Worm (Caenorhabditis elegans) whole organism, L2 larva: ENCODE data around the gene M01H9.5.

ENCODE experiments used
- C34F6.9 ChIP-seq: fragments of 150-350 bp; optimal IDR thresholded peaks from 2 replicates; lab custom pipeline; 2014; ENCODE audit warnings: missing biosample characterization, missing genetic modification characterization
- F13H6.1 ChIP-seq: sonication (generic microtip); optimal IDR thresholded peaks from 2 replicates; lab custom pipeline; 2016; ENCODE audit warnings: missing genetic modification characterization, missing compliant biosample characterization
- R02D3.7 ChIP-seq: fragments of 150-350 bp; optimal IDR thresholded peaks from 2 replicates; lab custom pipeline; 2014; ENCODE audit warnings: missing biosample characterization, missing genetic modification characterization
- Y55F3AM.14 ChIP-seq: fragments of 200-800 bp; sonication (Bioruptor generic); optimal IDR thresholded peaks from 2 replicates; lab custom pipeline; 2018; ENCODE audit warnings: mild to moderate bottlenecking, missing genetic modification characterization, missing compliant biosample characterization
- ZK546.5 ChIP-seq: sonication (generic microtip); optimal IDR thresholded peaks from 2 replicates; lab custom pipeline; 2017; ENCODE audit warnings: missing biosample characterization, missing genetic modification characterization
- aly-2 ChIP-seq: fragments of 150-350 bp; optimal IDR thresholded peaks from 2 replicates; lab custom pipeline; 2014; ENCODE audit warnings: missing biosample characterization, missing genetic modification characterization
- ama-1 ChIP-seq: fragments of 150-350 bp; optimal IDR thresholded peaks from 2 replicates; lab custom pipeline; 2018; ENCODE audit warnings: inconsistent platforms
- ceh-16 ChIP-seq: fragments of 150-350 bp; optimal IDR thresholded peaks from 2 replicates; lab custom pipeline; 2014; ENCODE audit warnings: missing biosample characterization, missing genetic modification characterization
- ceh-82 ChIP-seq: fragments of 150-350 bp; optimal IDR thresholded peaks from 2 replicates; lab custom pipeline; 2014; ENCODE audit warnings: missing biosample characterization, missing genetic modification characterization
- crh-2 ChIP-seq: sonication (generic microtip); optimal IDR thresholded peaks from 2 replicates; lab custom pipeline; 2017; ENCODE audit warnings: missing biosample characterization, missing genetic modification characterization
- elt-1 ChIP-seq: fragments of 150-350 bp; optimal IDR thresholded peaks from 2 replicates; lab custom pipeline; 2014; ENCODE audit warnings: missing biosample characterization, missing genetic modification characterization
- fos-1 ChIP-seq: fragments of 150-350 bp; optimal IDR thresholded peaks from 2 replicates; lab custom pipeline; 2014; ENCODE audit warnings: missing biosample characterization, missing genetic modification characterization
- gmeb-1 ChIP-seq: fragments of 150-350 bp; optimal IDR thresholded peaks from 2 replicates; lab custom pipeline; 2014; ENCODE audit warnings: missing biosample characterization, missing genetic modification characterization
- lin-11 ChIP-seq: fragments of 150-350 bp; sonication (generic microtip); optimal IDR thresholded peaks from 2 replicates; lab custom pipeline; 2014; ENCODE audit warnings: missing biosample characterization, missing genetic modification characterization, inconsistent platforms, mixed read lengths
- lin-13 ChIP-seq: fragments of 150-350 bp; optimal IDR thresholded peaks from 2 replicates; lab custom pipeline; 2014; ENCODE audit warnings: missing biosample characterization, missing genetic modification reagents, missing genetic modification characterization
- lsy-2 ChIP-seq, 2 experiments: fragments of 150-350 bp in 1 of 2; sonication (generic microtip) in 1 of 2; optimal IDR thresholded peaks; 2 replicates each; lab custom pipeline; 2014 to 2017; ENCODE audit warnings: missing biosample characterization in 2 of 2, missing genetic modification characterization in 2 of 2
- mab-5 ChIP-seq: fragments of 150-350 bp; optimal IDR thresholded peaks from 2 replicates; lab custom pipeline; 2014; ENCODE audit warnings: missing biosample characterization, missing genetic modification characterization
- mbf-1 ChIP-seq: sonication (generic microtip); optimal IDR thresholded peaks from 2 replicates; lab custom pipeline; 2017; ENCODE audit warnings: missing biosample characterization, missing genetic modification characterization
- mdl-1 ChIP-seq, 2 experiments: fragments of 150-350 bp in 1 of 2; sonication (generic microtip) in 1 of 2; optimal IDR thresholded peaks; 2 replicates each; lab custom pipeline; 2017; ENCODE audit warnings: missing biosample characterization in 2 of 2, missing genetic modification characterization in 2 of 2
- nhr-10 ChIP-seq: sonication (generic microtip); optimal IDR thresholded peaks from 2 replicates; lab custom pipeline; 2017; ENCODE audit warnings: missing biosample characterization, missing genetic modification characterization
- nhr-11 ChIP-seq: fragments of 150-350 bp; optimal IDR thresholded peaks from 2 replicates; lab custom pipeline; 2014; ENCODE audit warnings: missing biosample characterization, missing genetic modification characterization
- nhr-129 ChIP-seq: fragments of 150-350 bp; optimal IDR thresholded peaks from 2 replicates; lab custom pipeline; 2014; ENCODE audit warnings: missing biosample characterization, missing genetic modification characterization
- nhr-21 ChIP-seq: fragments of 150-350 bp; optimal IDR thresholded peaks from 2 replicates; lab custom pipeline; 2014; ENCODE audit warnings: missing biosample characterization, missing genetic modification characterization
- nhr-25 ChIP-seq: fragments of 150-350 bp; sonication (generic microtip); optimal IDR thresholded peaks from 3 replicates; lab custom pipeline; 2014; ENCODE audit warnings: missing biosample characterization, missing genetic modification characterization
- nhr-6 ChIP-seq: fragments of 150-350 bp; optimal IDR thresholded peaks from 2 replicates; lab custom pipeline; 2014; ENCODE audit warnings: missing biosample characterization, missing genetic modification characterization
- nhr-77 ChIP-seq: fragments of 150-350 bp; optimal IDR thresholded peaks from 2 replicates; lab custom pipeline; 2014; ENCODE audit warnings: missing biosample characterization, missing genetic modification characterization
- peb-1 ChIP-seq: fragments of 150-350 bp; optimal IDR thresholded peaks from 2 replicates; lab custom pipeline; 2014; ENCODE audit warnings: missing biosample characterization, missing genetic modification characterization
- sem-4 ChIP-seq: fragments of 150-350 bp; optimal IDR thresholded peaks from 2 replicates; lab custom pipeline; 2014; ENCODE audit warnings: missing biosample characterization, missing genetic modification reagents, missing genetic modification characterization
- sma-3 ChIP-seq: sonication (generic microtip); optimal IDR thresholded peaks from 2 replicates; lab custom pipeline; 2016; ENCODE audit warnings: missing genetic modification reagents, missing genetic modification characterization, missing compliant biosample characterization
- sma-9 ChIP-seq, 2 experiments: fragments of 150-350 bp in 1 of 2; sonication (generic microtip) in 1 of 2; optimal IDR thresholded peaks; 2 replicates each; lab custom pipeline; 2014 to 2016; ENCODE audit warnings: missing genetic modification characterization in 2 of 2, mild to moderate bottlenecking in 1 of 2, missing biosample characterization in 1 of 2, missing compliant biosample characterization in 1 of 2, missing genetic modification reagents in 1 of 2, moderate library complexity in 1 of 2
- snpc-4 ChIP-seq: fragments of 150-350 bp; optimal IDR thresholded peaks from 2 replicates; lab custom pipeline; 2014; ENCODE audit warnings: missing biosample characterization, missing genetic modification characterization
- unc-55 ChIP-seq: fragments of 150-350 bp; sonication (generic microtip); optimal IDR thresholded peaks from 3 replicates; lab custom pipeline; 2014; ENCODE audit warnings: missing biosample characterization, missing genetic modification reagents, missing genetic modification characterization
- unc-62 ChIP-seq: fragments of 150-350 bp; optimal IDR thresholded peaks from 2 replicates; lab custom pipeline; 2014; ENCODE audit warnings: missing biosample characterization, missing genetic modification reagents, missing genetic modification characterization
- zag-1 ChIP-seq: fragments of 150-350 bp; optimal IDR thresholded peaks from 2 replicates; lab custom pipeline; 2014; ENCODE audit warnings: missing biosample characterization, missing genetic modification characterization
- ztf-1 ChIP-seq: fragments of 200-800 bp; sonication (Bioruptor generic); conservative IDR thresholded peaks from 2 replicates; pipeline ENCODE4 v1.3.6; 2022; ENCODE audit warnings: missing genetic modification characterization, missing compliant biosample characterization
- ztf-4 ChIP-seq: fragments of 150-350 bp; optimal IDR thresholded peaks from 2 replicates; lab custom pipeline; 2014; ENCODE audit warnings: missing biosample characterization, missing genetic modification characterization

M01H9.5 gene

ce11 chrIV:4473767-4474166 is 8.5 kb downstream of the M01H9.5 start:
- no peak for TF ChIP-seq ama-1 (lab: Kevin White, UChicago)
- no peak for TF ChIP-seq C34F6.9 (tag; lab: Kevin White, UChicago)
- TF ChIP-seq F13H6.1: no peak
- TF ChIP-seq aly-2 (tag; lab: Kevin White, UChicago): no peak
- TF ChIP-seq elt-1 (tag; lab: Kevin White, UChicago): no peak
- no peak for TF ChIP-seq mbf-1 (tag; lab: Kevin White, UChicago)
- TF ChIP-seq ztf-1 (GFP tag; lab: Robert Waterston, UW): 0 out of 2 replicates have a peak, but pooled peaks have one; percentile 34
- TF ChIP-seq nhr-11 (tag; lab: Kevin White, UChicago): no peak
- peak; percentile 12 for TF ChIP-seq nhr-129 (tag; lab: Kevin White, UChicago)
- no peak for TF ChIP-seq peb-1
- no peak for TF ChIP-seq mab-5
- TF ChIP-seq zag-1: no peak

- TF ChIP-seq fos-1 (peak; percentile 8), crh-2 (tag; lab: Kevin White, UChicago) (peak; percentile 35), sma-9 (GFP tag; optimal IDR thresholded peaks at IDR 0.05; lab: Kevin White, UChicago) (peak; percentile 56), sma-9 (tag; optimal IDR thresholded peaks at IDR 0.05; lab: Kevin White, UChicago) (no peak), nhr-6 (tag; lab: Kevin White, UChicago) (no peak)
These were observed 10.2 kb downstream of the M01H9.5 start for ce11 chrIV:4475362-4476086.

- TF ChIP-seq nhr-6 (tag; lab: Kevin White, UChicago): peak; percentile 80
- no peak for TF ChIP-seq nhr-11 (tag; lab: Kevin White, UChicago)
- TF ChIP-seq zag-1: peak; percentile 1
- no peak for TF ChIP-seq Y55F3AM.14 (GFP tag; lab: Kevin White, UChicago)
- TF ChIP-seq snpc-4 (tag; lab: Kevin White, UChicago): peak; percentile 15
- no peak for TF ChIP-seq unc-62 (GFP tag; lab: Kevin White, UChicago)
- TF ChIP-seq fos-1: peak; percentile 55
- TF ChIP-seq ama-1 (lab: Kevin White, UChicago): peak; percentile 91
- TF ChIP-seq nhr-77 (tag; lab: Kevin White, UChicago): no peak
- TF ChIP-seq crh-2 (tag; lab: Kevin White, UChicago): peak; percentile 79
- no peak for TF ChIP-seq aly-2 (tag; lab: Kevin White, UChicago)
- TF ChIP-seq lsy-2 (tag; optimal IDR thresholded peaks at IDR 0.05; lab: Kevin White, UChicago): peak in 1 of 2 experiments; percentile 76
- peak; percentile 20 for TF ChIP-seq nhr-21 (tag; lab: Kevin White, UChicago)
- no peak for TF ChIP-seq ceh-16 (tag; lab: Kevin White, UChicago)
- TF ChIP-seq mbf-1 (tag; lab: Kevin White, UChicago): no peak
- TF ChIP-seq F13H6.1: peak; percentile 81
- TF ChIP-seq C34F6.9 (tag; lab: Kevin White, UChicago): peak; percentile 82
- TF ChIP-seq lin-11 (tag; lab: Kevin White, UChicago): no peak
- peak; percentile 24 for TF ChIP-seq gmeb-1 (tag; lab: Kevin White, UChicago)
- peak in 1 of 2 experiments; percentile 68 for TF ChIP-seq mdl-1 (tag; optimal IDR thresholded peaks at IDR 0.05; lab: Kevin White, UChicago)
- no peak for TF ChIP-seq R02D3.7 (tag; lab: Kevin White, UChicago)
- TF ChIP-seq nhr-25 (tag; lab: Kevin White, UChicago): peak; percentile 60
- TF ChIP-seq ceh-82 (tag; lab: Kevin White, UChicago): no peak
- no peak for TF ChIP-seq ZK546.5 (tag; lab: Kevin White, UChicago)
- TF ChIP-seq mab-5: peak; percentile 52
- TF ChIP-seq sma-3 (GFP tag; lab: Kevin White, UChicago): peak; percentile 39
- peak; percentile 44 for TF ChIP-seq sem-4 (tag; lab: Kevin White, UChicago)
- no peak for TF ChIP-seq nhr-10 (tag; lab: Kevin White, UChicago)
- TF ChIP-seq lin-13 (GFP tag; lab: Kevin White, UChicago): no peak
- peak; percentile 57 for TF ChIP-seq unc-55 (GFP tag; lab: Kevin White, UChicago)
- peak; percentile 76 for TF ChIP-seq ztf-4 (tag; lab: Kevin White, UChicago)
- peak; percentile 97 for TF ChIP-seq nhr-129 (tag; lab: Kevin White, UChicago)
- TF ChIP-seq sma-9 (GFP tag; optimal IDR thresholded peaks at IDR 0.05; lab: Kevin White, UChicago): peak; percentile 90
- no peak for TF ChIP-seq sma-9 (tag; optimal IDR thresholded peaks at IDR 0.05; lab: Kevin White, UChicago)
- TF ChIP-seq, all 48 proteins: peak for 20
These were observed 11.8 kb downstream of the M01H9.5 start, which contains the start of gene M01H9.3 for ce11 chrIV:4477009-4477471. Gene M01H9.3 (minus strand): TSS chrIV:4477059.
